Fruit fly (Drosophila melanogaster) whole organism, embryonic: ENCODE data around the gene SecS.
A peak's percentile ranks its signal among the peaks of the same experiment; 100 is the strongest.

Experiments
- CG10209 ChIP-seq: fragments of 200-800 bp; sonication (Bioruptor generic); optimal IDR thresholded peaks from 3 replicates; lab custom pipeline; 2017; ENCODE audit warnings: missing biosample characterization, mild to moderate bottlenecking, missing genetic modification characterization, missing genetic modification reagents
- CG10267 ChIP-seq: fragments of 200-800 bp; sonication (Bioruptor generic); optimal IDR thresholded peaks from 2 replicates; lab custom pipeline; 2018; ENCODE audit warnings: missing biosample characterization, mild to moderate bottlenecking, missing genetic modification characterization, moderate library complexity
- CG10543 ChIP-seq: fragments of 200-800 bp; sonication (Bioruptor generic); optimal IDR thresholded peaks from 3 replicates; lab custom pipeline; 2017; ENCODE audit warnings: missing biosample characterization, mild to moderate bottlenecking, missing genetic modification characterization, moderate library complexity
- CG10565 ChIP-seq: fragments of 200-800 bp; sonication (Bioruptor generic); optimal IDR thresholded peaks from 3 replicates; lab custom pipeline; 2016; ENCODE audit warnings: missing biosample characterization, mild to moderate bottlenecking, missing genetic modification characterization
- CG11723 ChIP-seq: fragments of 200-800 bp; sonication (Bioruptor generic); optimal IDR thresholded peaks from 2 replicates; lab custom pipeline; 2017; ENCODE audit warnings: missing biosample characterization, mild to moderate bottlenecking, missing genetic modification characterization
- CG12659 ChIP-seq: fragments of 200-800 bp; sonication (Bioruptor generic); optimal IDR thresholded peaks from 3 replicates; lab custom pipeline; 2017; ENCODE audit warnings: mild to moderate bottlenecking, missing biosample characterization, missing genetic modification reagents, missing genetic modification characterization
- CG13287 ChIP-seq: fragments of 200-800 bp; sonication (Bioruptor generic); IDR thresholded peaks from 2 replicates; pipeline ENCODE4 v1.3.6; 2022; ENCODE audit warnings: missing biosample characterization, missing genetic modification characterization; ENCODE audit not compliant: partially characterized antibody
- CG15696 ChIP-seq: fragments of 200-800 bp; sonication (Bioruptor generic); optimal IDR thresholded peaks from 2 replicates; lab custom pipeline; 2019; ENCODE audit warnings: missing biosample characterization, mild to moderate bottlenecking, missing genetic modification characterization, moderate library complexity
- CG16815 ChIP-seq: fragments of 200-800 bp; sonication (Bioruptor generic); optimal IDR thresholded peaks from 3 replicates; lab custom pipeline; 2017; ENCODE audit warnings: missing biosample characterization, mild to moderate bottlenecking, missing genetic modification characterization
- CG16863 ChIP-seq: fragments of 200-800 bp; sonication (Bioruptor generic); optimal IDR thresholded peaks from 3 replicates; lab custom pipeline; 2016; ENCODE audit warnings: missing biosample characterization, missing genetic modification characterization
- CG2129 ChIP-seq: fragments of 200-800 bp; sonication (Bioruptor generic); IDR thresholded peaks from 2 replicates; pipeline ENCODE4 v1.3.6; 2022; ENCODE audit warnings: missing biosample characterization, missing genetic modification characterization; ENCODE audit not compliant: partially characterized antibody
- CG2889 ChIP-seq: fragments of 200-800 bp; sonication (Bioruptor generic); IDR thresholded peaks from 3 replicates; pipeline ENCODE4 v1.3.6; 2022; ENCODE audit warnings: missing biosample characterization, missing genetic modification characterization
- CG31388 ChIP-seq: fragments of 200-800 bp; sonication (Bioruptor generic); optimal IDR thresholded peaks from 2 replicates; lab custom pipeline; 2016; ENCODE audit warnings: missing biosample characterization, missing genetic modification characterization
- CG3163 ChIP-seq: fragments of 200-800 bp; sonication (Bioruptor generic); optimal IDR thresholded peaks from 3 replicates; lab custom pipeline; 2016; ENCODE audit warnings: missing biosample characterization, missing genetic modification characterization
- CG32532 ChIP-seq: fragments of 200-800 bp; sonication (Bioruptor generic); IDR thresholded peaks from 2 replicates; pipeline ENCODE4 v1.3.6; 2022; ENCODE audit warnings: missing biosample characterization, missing genetic modification characterization
- CG33557 ChIP-seq: fragments of 200-800 bp; sonication (Bioruptor generic); optimal IDR thresholded peaks from 2 replicates; lab custom pipeline; 2019; ENCODE audit warnings: missing biosample characterization, mild to moderate bottlenecking, missing genetic modification characterization, moderate library complexity
- CG34422 ChIP-seq: fragments of 200-800 bp; sonication (Bioruptor generic); IDR thresholded peaks from 3 replicates; pipeline ENCODE4 v1.3.6; 2022; ENCODE audit warnings: missing biosample characterization, missing genetic modification characterization
- CG3847 ChIP-seq: fragments of 200-800 bp; sonication (Bioruptor generic); IDR thresholded peaks from 2 replicates; pipeline ENCODE4 v1.3.6; 2022; ENCODE audit warnings: missing biosample characterization, missing genetic modification characterization
- CG3995 ChIP-seq: fragments of 200-800 bp; sonication (Bioruptor generic); optimal IDR thresholded peaks from 3 replicates; lab custom pipeline; 2016; ENCODE audit warnings: missing biosample characterization, missing genetic modification characterization
- CG43689 ChIP-seq: fragments of 200-800 bp; sonication (Bioruptor generic); IDR thresholded peaks from 2 replicates; pipeline ENCODE4 v1.3.6; 2022; ENCODE audit warnings: missing biosample characterization, missing genetic modification characterization
- CG6175 ChIP-seq: fragments of 200-800 bp; sonication (Bioruptor generic); IDR thresholded peaks from 3 replicates; pipeline ENCODE4 v1.3.6; 2022; ENCODE audit warnings: missing biosample characterization, missing genetic modification characterization
- CG6765 ChIP-seq: fragments of 200-800 bp; sonication (Bioruptor generic); optimal IDR thresholded peaks from 3 replicates; lab custom pipeline; 2017; ENCODE audit warnings: missing biosample characterization, mild to moderate bottlenecking, missing genetic modification characterization
- CG6791 ChIP-seq: fragments of 200-800 bp; sonication (Bioruptor generic); IDR thresholded peaks from 3 replicates; pipeline ENCODE4 v1.3.6; 2022; ENCODE audit warnings: missing biosample characterization, missing genetic modification characterization; ENCODE audit not compliant: partially characterized antibody
- CG7928 ChIP-seq: fragments of 200-800 bp; sonication (Bioruptor generic); optimal IDR thresholded peaks from 2 replicates; lab custom pipeline; 2017; ENCODE audit warnings: missing biosample characterization, mild to moderate bottlenecking, missing genetic modification characterization
- CG7987 ChIP-seq: fragments of 200-800 bp; sonication (Bioruptor generic); optimal IDR thresholded peaks from 2 replicates; lab custom pipeline; 2018; ENCODE audit warnings: missing biosample characterization, mild to moderate bottlenecking, missing genetic modification characterization, moderate library complexity
- CG8478 ChIP-seq: fragments of >200 bp; optimal IDR thresholded peaks from 2 replicates; lab custom pipeline; 2018
- CoRest ChIP-seq: fragments of 200-800 bp; sonication (Bioruptor generic); optimal IDR thresholded peaks from 3 replicates; lab custom pipeline; 2018; ENCODE audit warnings: missing biosample characterization, mild to moderate bottlenecking, missing genetic modification characterization, moderate library complexity
- Fer1 ChIP-seq: fragments of 200-800 bp; sonication (Bioruptor generic); optimal IDR thresholded peaks from 2 replicates; lab custom pipeline; 2017; ENCODE audit warnings: missing biosample characterization, mild to moderate bottlenecking, missing genetic modification characterization
- Fer3 ChIP-seq: fragments of 200-800 bp; sonication (Bioruptor generic); optimal IDR thresholded peaks from 2 replicates; lab custom pipeline; 2018; ENCODE audit warnings: missing biosample characterization, mild to moderate bottlenecking, missing genetic modification characterization, moderate library complexity
- H2.0 ChIP-seq: fragments of 200-800 bp; sonication (Bioruptor generic); IDR thresholded peaks from 2 replicates; pipeline ENCODE4 v1.3.6; 2022; ENCODE audit warnings: missing biosample characterization, missing genetic modification characterization
- Hmx ChIP-seq: fragments of 200-800 bp; sonication (Bioruptor generic); optimal IDR thresholded peaks from 2 replicates; lab custom pipeline; 2016; ENCODE audit warnings: missing biosample characterization, missing genetic modification characterization
- Lpt ChIP-seq: fragments of >200 bp; optimal IDR thresholded peaks from 2 replicates; lab custom pipeline; 2018; ENCODE audit warnings: missing biosample characterization, missing genetic modification characterization
- Myb ChIP-seq: fragments of 200-800 bp; sonication (Bioruptor generic); optimal IDR thresholded peaks from 2 replicates; lab custom pipeline; 2016; ENCODE audit warnings: missing biosample characterization, missing genetic modification characterization
- Nf-YC ChIP-seq: fragments of 200-800 bp; optimal IDR thresholded peaks from 3 replicates; lab custom pipeline; 2019; ENCODE audit warnings: missing biosample characterization, mild to moderate bottlenecking, missing genetic modification characterization, moderate library complexity
- al ChIP-seq: fragments of 200-800 bp; sonication (Bioruptor generic); IDR thresholded peaks from 2 replicates; pipeline ENCODE4 v1.3.6; 2022; ENCODE audit warnings: missing biosample characterization, missing genetic modification characterization
- br ChIP-seq: fragments of >200 bp; optimal IDR thresholded peaks from 2 replicates; lab custom pipeline; 2017
- cwo ChIP-seq: fragments of 200-800 bp; sonication (Bioruptor generic); optimal IDR thresholded peaks from 3 replicates; lab custom pipeline; 2017; ENCODE audit warnings: missing biosample characterization, missing genetic modification characterization, mild to moderate bottlenecking, moderate library complexity, missing genetic modification reagents
- dimm ChIP-seq: fragments of 200-800 bp; sonication (Bioruptor generic); IDR thresholded peaks from 2 replicates; pipeline ENCODE4 v1.3.6; 2022; ENCODE audit warnings: missing biosample characterization, missing genetic modification characterization
- dmrt11E ChIP-seq: fragments of 200-800 bp; sonication (Bioruptor generic); optimal IDR thresholded peaks from 3 replicates; lab custom pipeline; 2018; ENCODE audit warnings: missing biosample characterization, mild to moderate bottlenecking, missing genetic modification characterization, moderate library complexity
- gcm2 ChIP-seq: fragments of 200-800 bp; sonication (Bioruptor generic); optimal IDR thresholded peaks from 2 replicates; lab custom pipeline; 2016; ENCODE audit warnings: missing biosample characterization, missing genetic modification characterization
- h ChIP-seq: fragments of >200 bp; optimal IDR thresholded peaks from 2 replicates; lab custom pipeline; 2017
- inv ChIP-seq: fragments of 200-800 bp; sonication (Bioruptor generic); IDR thresholded peaks from 2 replicates; pipeline ENCODE4 v1.3.6; 2022; ENCODE audit warnings: missing biosample characterization, missing genetic modification characterization; ENCODE audit not compliant: partially characterized antibody
- mld ChIP-seq: fragments of 200-800 bp; sonication (Bioruptor generic); IDR thresholded peaks from 3 replicates; pipeline ENCODE4 v1.3.6; 2022; ENCODE audit warnings: missing biosample characterization, missing genetic modification characterization; ENCODE audit not compliant: partially characterized antibody
- peb ChIP-seq: fragments of 200-800 bp; sonication (Bioruptor generic); IDR thresholded peaks from 2 replicates; pipeline ENCODE4 v1.3.6; 2022; ENCODE audit warnings: missing biosample characterization, missing genetic modification characterization
- prd ChIP-seq, 3 experiments: fragments of >200 bp in 2 of 3; fragments of 200-800 bp in 1 of 3; sonication (Bioruptor generic) in 1 of 3; optimal IDR thresholded peaks in 2 of 3; IDR thresholded peaks in 1 of 3; 2 replicates in 2 of 3; 3 replicates in 1 of 3; pipeline versions ENCODE4 v1.3.6 to Lab custom; 2017 to 2022; ENCODE audit warnings: missing biosample characterization in 1 of 3, missing genetic modification characterization in 1 of 3
- schlank ChIP-seq: fragments of 200-800 bp; sonication (Bioruptor generic); optimal IDR thresholded peaks from 2 replicates; lab custom pipeline; 2018; ENCODE audit warnings: missing biosample characterization, mild to moderate bottlenecking, missing genetic modification characterization
- slou ChIP-seq: fragments of 200-800 bp; sonication (Bioruptor generic); optimal IDR thresholded peaks from 3 replicates; lab custom pipeline; 2016; ENCODE audit warnings: missing biosample characterization, missing genetic modification characterization
- wdn ChIP-seq: fragments of 200-800 bp; sonication (Bioruptor generic); IDR thresholded peaks from 2 replicates; pipeline ENCODE4 v1.3.6; 2022; ENCODE audit warnings: missing biosample characterization, missing genetic modification characterization
- wek ChIP-seq: fragments of 200-800 bp; sonication (Bioruptor generic); optimal IDR thresholded peaks from 3 replicates; lab custom pipeline; 2018; ENCODE audit warnings: missing biosample characterization, mild to moderate bottlenecking, missing genetic modification characterization, moderate library complexity
- zen2 ChIP-seq: fragments of 200-800 bp; sonication (Bioruptor generic); IDR thresholded peaks from 3 replicates; pipeline ENCODE4 v1.3.6; 2022; ENCODE audit warnings: missing biosample characterization, missing genetic modification characterization; ENCODE audit not compliant: partially characterized antibody

SecS gene

DNA sequence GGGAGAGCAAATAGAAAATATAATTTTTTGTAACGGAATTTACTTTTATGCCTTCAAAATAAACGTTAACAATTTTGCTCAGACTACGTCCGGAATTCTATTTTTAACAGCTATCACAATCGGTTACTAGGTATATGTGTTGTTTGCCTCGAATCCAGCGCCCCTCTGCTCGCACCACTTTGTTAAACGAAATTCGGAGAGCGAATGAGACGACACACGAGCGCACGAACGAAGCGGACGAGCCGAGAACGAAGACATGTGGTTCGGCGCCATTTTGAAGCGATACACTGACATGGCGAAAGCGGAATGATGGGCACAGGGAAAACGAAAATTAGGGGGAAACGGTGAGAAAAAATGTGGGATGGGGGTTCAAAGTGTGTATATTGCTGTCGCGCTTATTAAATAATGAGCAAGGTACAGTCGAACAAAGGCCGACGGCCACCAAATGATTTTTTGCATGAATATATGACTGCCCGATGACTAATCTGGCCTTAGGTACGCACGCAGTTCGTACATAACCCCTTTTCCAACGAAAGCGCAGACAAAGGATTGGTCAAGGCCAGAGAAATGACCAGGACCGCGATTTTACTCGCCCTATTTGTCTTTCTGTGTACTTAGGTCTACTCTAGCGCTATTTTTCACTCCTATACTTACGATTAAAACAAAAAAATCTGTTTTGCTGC lies 731 bp upstream of the SecS start (continued):
- TF ChIP-seq CG12659 (GFP tag; lab: Kevin White, UChicago) (peak; percentile 16), CG3163 (GFP tag; lab: Kevin White, UChicago) (no peak), H2.0 (GFP tag; lab: Robert Waterston, UW) (no peak), zen2 (no peak), h (lab: Kevin White, UChicago) (no peak), prd (optimal IDR thresholded peaks at IDR 0.05; lab: Kevin White, UChicago) (no peak), prd (GFP tag; IDR thresholded peaks at IDR 0.05; lab: Robert Waterston, UW) (no peak), CG7928 (no peak), CG3847 (GFP tag; lab: Robert Waterston, UW) (no peak), peb (GFP tag; lab: Robert Waterston, UW) (no peak), slou (GFP tag; lab: Kevin White, UChicago) (no peak), CG33557 (GFP tag; lab: Kevin White, UChicago) (peak; percentile 18), CG34422 (GFP tag; lab: Robert Waterston, UW) (no peak), gcm2 (GFP tag; lab: Kevin White, UChicago) (no peak), CG3995 (GFP tag; lab: Kevin White, UChicago) (no peak), CG2889 (GFP tag; lab: Robert Waterston, UW) (no peak), CG10543 (GFP tag; lab: Kevin White, UChicago) (peak; percentile 96), dimm (GFP tag; lab: Robert Waterston, UW) (no peak), CG6765 (GFP tag; lab: Kevin White, UChicago) (no peak), CG16815 (GFP tag; lab: Kevin White, UChicago) (no peak), al (no peak), Hmx (no peak), CG10209 (GFP tag; lab: Kevin White, UChicago) (no peak), cwo (GFP tag; lab: Kevin White, UChicago) (peak; percentile 48), dmrt11E (tag; lab: Kevin White, UChicago) (no peak), wek (peak; percentile 58), Fer3 (peak; percentile 18), CG16863 (GFP tag; lab: Kevin White, UChicago) (no peak), Fer1 (GFP tag; lab: Kevin White, UChicago) (peak; percentile 42), CG6175 (no peak), CoRest (tag; lab: Kevin White, UChicago) (no peak), CG7987 (GFP tag; lab: Kevin White, UChicago) (peak; percentile 60), inv (GFP tag; lab: Robert Waterston, UW) (no peak), CG8478 (no peak), CG10267 (no peak), CG11723 (GFP tag; lab: Kevin White, UChicago) (no peak), schlank (tag; lab: Kevin White, UChicago) (no peak), Myb (GFP tag; lab: Kevin White, UChicago) (no peak), CG32532 (GFP tag; lab: Robert Waterston, UW) (no peak), Nf-YC (peak; percentile 53), wdn (GFP tag; lab: Robert Waterston, UW) (no peak), CG31388 (GFP tag; lab: Kevin White, UChicago) (no peak), mld (GFP tag; lab: Robert Waterston, UW) (no peak), Lpt (GFP tag; lab: Kevin White, UChicago) (no peak), CG10565 (GFP tag; lab: Kevin White, UChicago) (no peak), br (no peak), CG6791 (no peak), CG13287 (GFP tag; lab: Robert Waterston, UW) (no peak), CG2129 (GFP tag; lab: Robert Waterston, UW) (no peak), CG15696 (no peak), CG43689 (GFP tag; lab: Robert Waterston, UW) (no peak)
